Fruit fly (Drosophila melanogaster) whole organism, embryonic: Measurements from ENCODE around the gene CG13471.

ENCODE experiments used
- Atf-2 ChIP-seq: fragments of 200-800 bp; sonication (Bioruptor generic); optimal IDR thresholded peaks from 2 replicates; lab custom pipeline; 2016; ENCODE audit warnings: missing biosample characterization, missing genetic modification characterization
- C15 ChIP-seq: fragments of 200-800 bp; sonication (Bioruptor generic); IDR thresholded peaks from 3 replicates; pipeline ENCODE4 v1.3.6; 2022; ENCODE audit warnings: missing biosample characterization, missing genetic modification characterization
- CG16779 ChIP-seq: fragments of 200-800 bp; sonication (Bioruptor generic); IDR thresholded peaks from 2 replicates; pipeline ENCODE4 v1.3.6; 2022; ENCODE audit warnings: missing biosample characterization, missing genetic modification characterization
- CG17186 ChIP-seq: fragments of 200-800 bp; sonication (Bioruptor generic); optimal IDR thresholded peaks from 3 replicates; lab custom pipeline; 2017; ENCODE audit warnings: missing biosample characterization, missing genetic modification reagents, missing genetic modification characterization
- CG1792 ChIP-seq: fragments of 200-800 bp; sonication (Bioruptor generic); optimal IDR thresholded peaks from 2 replicates; lab custom pipeline; 2016; ENCODE audit warnings: missing biosample characterization, missing genetic modification characterization
- CG18011 ChIP-seq: fragments of 200-800 bp; sonication (Bioruptor generic); optimal IDR thresholded peaks from 2 replicates; lab custom pipeline; 2017; ENCODE audit warnings: missing biosample characterization, missing genetic modification characterization, mild to moderate bottlenecking, moderate library complexity, missing genotype
- CG18262 ChIP-seq: fragments of 200-800 bp; optimal IDR thresholded peaks from 3 replicates; lab custom pipeline; 2019; ENCODE audit warnings: missing biosample characterization, mild to moderate bottlenecking, missing genetic modification characterization, moderate library complexity
- CG1832 ChIP-seq: fragments of 200-800 bp; sonication (Bioruptor generic); optimal IDR thresholded peaks from 2 replicates; lab custom pipeline; 2017; ENCODE audit warnings: missing biosample characterization, mild to moderate bottlenecking, missing genetic modification characterization, inconsistent platforms
- CG18599 ChIP-seq: fragments of 200-800 bp; sonication (Bioruptor generic); optimal IDR thresholded peaks from 3 replicates; lab custom pipeline; 2017; ENCODE audit warnings: missing biosample characterization, missing genetic modification characterization, mild to moderate bottlenecking, moderate library complexity, missing genetic modification reagents
- CG3163 ChIP-seq: fragments of 200-800 bp; sonication (Bioruptor generic); optimal IDR thresholded peaks from 3 replicates; lab custom pipeline; 2016; ENCODE audit warnings: missing biosample characterization, missing genetic modification characterization
- CG3407 ChIP-seq: fragments of 200-800 bp; sonication (Bioruptor generic); optimal IDR thresholded peaks from 2 replicates; lab custom pipeline; 2018; ENCODE audit warnings: missing biosample characterization, mild to moderate bottlenecking, missing genetic modification characterization
- CG4730 ChIP-seq: fragments of 200-800 bp; sonication (Bioruptor generic); IDR thresholded peaks from 2 replicates; pipeline ENCODE4 v1.3.6; 2022; ENCODE audit warnings: missing biosample characterization, missing genetic modification characterization
- CG5180 ChIP-seq: fragments of 200-800 bp; sonication (Bioruptor generic); optimal IDR thresholded peaks from 3 replicates; lab custom pipeline; 2017; ENCODE audit warnings: missing biosample characterization, missing genetic modification characterization, mild to moderate bottlenecking, moderate library complexity, missing genetic modification reagents
- CG6175 ChIP-seq: fragments of 200-800 bp; sonication (Bioruptor generic); IDR thresholded peaks from 3 replicates; pipeline ENCODE4 v1.3.6; 2022; ENCODE audit warnings: missing biosample characterization, missing genetic modification characterization
- CG7786 ChIP-seq: fragments of 200-800 bp; sonication (Bioruptor generic); optimal IDR thresholded peaks from 2 replicates; lab custom pipeline; 2016; ENCODE audit warnings: missing biosample characterization, missing genetic modification characterization
- CG8290 ChIP-seq, 3 experiments: fragments of 200-800 bp; sonication (Bioruptor generic); optimal IDR thresholded peaks; 2 replicates each; lab custom pipeline; 2016 to 2019; ENCODE audit warnings: missing biosample characterization in 3 of 3, missing genetic modification characterization in 3 of 3, mild to moderate bottlenecking in 2 of 3, moderate library complexity in 1 of 3
- CrebB ChIP-seq: fragments of 200-800 bp; sonication (Bioruptor generic); optimal IDR thresholded peaks from 3 replicates; lab custom pipeline; 2018; ENCODE audit warnings: missing biosample characterization, mild to moderate bottlenecking, missing genetic modification characterization
- Dp ChIP-seq: fragments of 200-800 bp; sonication (Bioruptor generic); optimal IDR thresholded peaks from 2 replicates; lab custom pipeline; 2018; ENCODE audit warnings: missing biosample characterization, mild to moderate bottlenecking, missing genetic modification characterization, moderate library complexity
- Fer2 ChIP-seq: fragments of 200-800 bp; sonication (Bioruptor generic); optimal IDR thresholded peaks from 2 replicates; lab custom pipeline; 2018; ENCODE audit warnings: missing biosample characterization, mild to moderate bottlenecking, missing genetic modification characterization, moderate library complexity
- Fer3 ChIP-seq: fragments of 200-800 bp; sonication (Bioruptor generic); optimal IDR thresholded peaks from 2 replicates; lab custom pipeline; 2018; ENCODE audit warnings: missing biosample characterization, mild to moderate bottlenecking, missing genetic modification characterization, moderate library complexity
- HLHmδ ChIP-seq: fragments of 200-800 bp; sonication (Bioruptor generic); optimal IDR thresholded peaks from 2 replicates; lab custom pipeline; 2018; ENCODE audit warnings: missing biosample characterization, mild to moderate bottlenecking, missing genetic modification characterization, moderate library complexity
- HmgZ ChIP-seq: fragments of 200-800 bp; sonication (Bioruptor generic); optimal IDR thresholded peaks from 2 replicates; lab custom pipeline; 2018; ENCODE audit warnings: missing biosample characterization, mild to moderate bottlenecking, missing genetic modification characterization
- Lpt ChIP-seq: fragments of >200 bp; optimal IDR thresholded peaks from 2 replicates; lab custom pipeline; 2018; ENCODE audit warnings: missing biosample characterization, missing genetic modification characterization
- MBD-R2 ChIP-seq: fragments of 200-800 bp; sonication (Bioruptor generic); IDR thresholded peaks from 2 replicates; pipeline ENCODE4 v1.3.6; 2022; ENCODE audit warnings: missing biosample characterization, missing genetic modification characterization
- MTF-1 ChIP-seq: fragments of 200-800 bp; sonication (Bioruptor generic); optimal IDR thresholded peaks from 2 replicates; lab custom pipeline; 2018; ENCODE audit warnings: missing biosample characterization, mild to moderate bottlenecking, missing genetic modification characterization, borderline replicate concordance
- Nf-YA ChIP-seq: fragments of 200-800 bp; sonication (Bioruptor generic); IDR thresholded peaks from 2 replicates; pipeline ENCODE4 v1.3.6; 2022; ENCODE audit warnings: missing biosample characterization, missing genetic modification characterization
- NfI ChIP-seq: fragments of 200-800 bp; sonication (Bioruptor generic); optimal IDR thresholded peaks from 3 replicates; lab custom pipeline; 2018; ENCODE audit warnings: missing biosample characterization, mild to moderate bottlenecking, missing genetic modification characterization, moderate library complexity
- Opbp ChIP-seq: fragments of 200-800 bp; sonication (Bioruptor generic); IDR thresholded peaks from 3 replicates; pipeline ENCODE4 v1.3.6; 2022; ENCODE audit warnings: missing biosample characterization, missing genetic modification characterization; ENCODE audit not compliant: partially characterized antibody
- PHDP ChIP-seq: fragments of 200-800 bp; sonication (Bioruptor generic); optimal IDR thresholded peaks from 3 replicates; lab custom pipeline; 2018; ENCODE audit warnings: missing biosample characterization, mild to moderate bottlenecking, missing genetic modification characterization, moderate library complexity
- Rx ChIP-seq: fragments of 200-800 bp; sonication (Bioruptor generic); IDR thresholded peaks from 2 replicates; pipeline ENCODE4 v1.3.6; 2022; ENCODE audit warnings: missing biosample characterization, missing genetic modification characterization
- Sox102F ChIP-seq: fragments of 200-800 bp; sonication (Bioruptor generic); optimal IDR thresholded peaks from 2 replicates; lab custom pipeline; 2018; ENCODE audit warnings: missing biosample characterization, mild to moderate bottlenecking, missing genetic modification characterization, moderate library complexity
- Sry-δ ChIP-seq: fragments of 200-800 bp; sonication (Bioruptor generic); optimal IDR thresholded peaks from 2 replicates; lab custom pipeline; 2016; ENCODE audit warnings: missing biosample characterization, missing genetic modification characterization
- TFAM ChIP-seq: fragments of 200-800 bp; sonication (Bioruptor generic); optimal IDR thresholded peaks from 2 replicates; lab custom pipeline; 2017; ENCODE audit warnings: missing biosample characterization, missing genetic modification characterization, inconsistent platforms
- Xrp1 ChIP-seq: fragments of 200-800 bp; sonication (Bioruptor generic); IDR thresholded peaks from 2 replicates; pipeline ENCODE4 v1.3.6; 2022; ENCODE audit warnings: missing biosample characterization, missing genetic modification characterization
- YL-1 ChIP-seq: fragments of 200-800 bp; sonication (Bioruptor generic); optimal IDR thresholded peaks from 3 replicates; lab custom pipeline; 2017; ENCODE audit warnings: missing biosample characterization, mild to moderate bottlenecking, missing genetic modification characterization
- ab ChIP-seq: fragments of 200-800 bp; sonication (Bioruptor generic); optimal IDR thresholded peaks from 2 replicates; lab custom pipeline; 2016; ENCODE audit warnings: missing biosample characterization, missing genetic modification characterization
- abd-A ChIP-seq: fragments of 200-800 bp; sonication (Bioruptor generic); optimal IDR thresholded peaks from 3 replicates; lab custom pipeline; 2019; ENCODE audit warnings: missing biosample characterization, mild to moderate bottlenecking, missing genetic modification characterization, moderate library complexity
- bowl ChIP-seq: fragments of 200-800 bp; sonication (Bioruptor generic); IDR thresholded peaks from 2 replicates; pipeline ENCODE4 v1.3.6; 2022; ENCODE audit warnings: missing biosample characterization, missing genetic modification characterization
- cad ChIP-seq: fragments of >200 bp; optimal IDR thresholded peaks from 2 replicates; lab custom pipeline; 2017; ENCODE audit warnings: missing biosample characterization, missing genetic modification characterization
- dmrt11E ChIP-seq: fragments of 200-800 bp; sonication (Bioruptor generic); optimal IDR thresholded peaks from 3 replicates; lab custom pipeline; 2018; ENCODE audit warnings: missing biosample characterization, mild to moderate bottlenecking, missing genetic modification characterization, moderate library complexity
- fd102C ChIP-seq: fragments of 200-800 bp; sonication (Bioruptor generic); optimal IDR thresholded peaks from 2 replicates; lab custom pipeline; 2018; ENCODE audit warnings: missing biosample characterization, mild to moderate bottlenecking, missing genetic modification characterization, moderate library complexity
- gsb ChIP-seq: fragments of 200-800 bp; sonication (Bioruptor generic); IDR thresholded peaks from 2 replicates; pipeline ENCODE4 v1.3.6; 2022; ENCODE audit warnings: missing biosample characterization, missing genetic modification characterization
- h ChIP-seq: fragments of >200 bp; optimal IDR thresholded peaks from 2 replicates; lab custom pipeline; 2017
- hb ChIP-seq: fragments of 200-800 bp; sonication (Bioruptor generic); IDR thresholded peaks from 3 replicates; pipeline ENCODE4 v1.3.6; 2022; ENCODE audit warnings: missing biosample characterization, missing genetic modification characterization; ENCODE audit not compliant: partially characterized antibody
- jing ChIP-seq: fragments of 200-800 bp; sonication (Bioruptor generic); optimal IDR thresholded peaks from 2 replicates; lab custom pipeline; 2018; ENCODE audit warnings: missing biosample characterization, mild to moderate bottlenecking, missing genetic modification characterization
- kay ChIP-seq: fragments of 200-800 bp; sonication (Bioruptor generic); optimal IDR thresholded peaks from 2 replicates; lab custom pipeline; 2016; ENCODE audit warnings: missing biosample characterization, missing genetic modification characterization
- mld ChIP-seq: fragments of 200-800 bp; sonication (Bioruptor generic); IDR thresholded peaks from 3 replicates; pipeline ENCODE4 v1.3.6; 2022; ENCODE audit warnings: missing biosample characterization, missing genetic modification characterization; ENCODE audit not compliant: partially characterized antibody
- pzg ChIP-seq: fragments of 200-800 bp; sonication (Bioruptor generic); optimal IDR thresholded peaks from 3 replicates; lab custom pipeline; 2018; ENCODE audit warnings: missing biosample characterization, mild to moderate bottlenecking, missing genetic modification characterization, moderate library complexity
- vnd ChIP-seq: fragments of 200-800 bp; sonication (Bioruptor generic); IDR thresholded peaks from 3 replicates; pipeline ENCODE4 v1.3.6; 2022; ENCODE audit warnings: missing biosample characterization, missing genetic modification characterization; ENCODE audit not compliant: partially characterized antibody

CG13471 gene

DNA sequence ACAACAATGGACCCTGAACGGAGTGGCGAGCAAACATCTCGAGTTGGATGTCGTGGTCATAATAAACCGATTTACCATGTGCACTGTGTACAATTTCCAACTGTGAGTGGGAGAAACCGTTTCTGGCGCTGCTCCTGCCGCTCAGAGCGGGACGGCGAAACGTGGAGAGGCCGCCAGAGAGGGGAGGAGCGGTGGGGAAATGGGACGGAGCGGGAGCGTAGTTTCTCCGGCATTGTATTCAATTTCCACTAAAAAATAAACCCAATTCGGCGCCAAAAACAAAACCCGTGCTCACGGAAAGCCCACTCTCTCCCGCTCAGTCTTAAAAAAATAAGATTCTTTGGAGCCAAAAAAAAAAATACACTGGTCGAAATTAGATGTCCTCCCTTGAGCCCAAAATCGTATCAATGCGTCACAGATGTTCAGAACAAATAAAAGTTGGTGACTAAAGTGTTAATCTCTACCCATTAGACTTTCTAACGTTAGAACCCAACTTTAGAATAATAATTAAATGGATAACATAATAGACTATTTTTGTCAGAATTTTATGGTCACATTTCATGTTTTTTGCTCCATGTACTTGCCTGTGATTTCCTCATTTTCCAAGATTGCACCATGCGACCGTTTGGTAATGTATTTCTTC, 26.8 kb upstream of the CG13471 start (continued):
- no peak for TF ChIP-seq TFAM (GFP tag; lab: Kevin White, UChicago)
- peak; percentile 30 for TF ChIP-seq CG18011 (GFP tag; lab: Kevin White, UChicago)
- peak; percentile 42 for TF ChIP-seq HmgZ (tag; lab: Kevin White, UChicago)
- TF ChIP-seq CG3163 (GFP tag; lab: Kevin White, UChicago) = peak; percentile 71
- TF ChIP-seq abd-A (tag; lab: Kevin White, UChicago) = no peak
- no peak; the same call in 1 of the 2 replicates for TF ChIP-seq MBD-R2 (GFP tag; lab: Robert Waterston, UW)
- TF ChIP-seq CG3407 (GFP tag; lab: Kevin White, UChicago) = peak; percentile 60
- peak; percentile 62 for TF ChIP-seq CG18262 (tag; lab: Kevin White, UChicago)
- TF ChIP-seq ab (GFP tag; lab: Kevin White, UChicago) = peak; percentile 66
- peak; percentile 78 for TF ChIP-seq Xrp1 (GFP tag; lab: Robert Waterston, UW)
- TF ChIP-seq YL-1 (GFP tag; lab: Kevin White, UChicago) = no peak
- peak; percentile 7 for TF ChIP-seq Fer2 (tag; lab: Kevin White, UChicago)
- TF ChIP-seq C15 (GFP tag; lab: Robert Waterston, UW) = no peak
- peak; percentile 34 for TF ChIP-seq Atf-2 (GFP tag; lab: Kevin White, UChicago)
- no peak for TF ChIP-seq hb (GFP tag; lab: Robert Waterston, UW)
- TF ChIP-seq CG1792 = peak; percentile 51
- TF ChIP-seq Fer3 (tag; lab: Kevin White, UChicago) = peak; percentile 71
- no peak for TF ChIP-seq Lpt (GFP tag; lab: Kevin White, UChicago)
- TF ChIP-seq fd102C (GFP tag; lab: Kevin White, UChicago) = no peak
- TF ChIP-seq jing = peak; percentile 47
- no peak for TF ChIP-seq CG1832 (GFP tag; lab: Kevin White, UChicago)
- TF ChIP-seq CG8290 (GFP tag; optimal IDR thresholded peaks at IDR 0.05; lab: Kevin White, UChicago) = peak; percentile 2
- peak in 1 of 2 experiments; percentile 64 for TF ChIP-seq CG8290 (tag; optimal IDR thresholded peaks at IDR 0.05; lab: Kevin White, UChicago)
- no peak for TF ChIP-seq vnd
- TF ChIP-seq CrebB (tag; lab: Kevin White, UChicago) = no peak
- no peak for TF ChIP-seq Nf-YA (GFP tag; lab: Robert Waterston, UW)
- peak; percentile 21 for TF ChIP-seq MTF-1 (GFP tag; lab: Kevin White, UChicago)
- TF ChIP-seq CG16779 (GFP tag; lab: Robert Waterston, UW) = 0 out of 2 replicates have a peak, but pooled peaks have one; percentile 56
- TF ChIP-seq gsb (GFP tag; lab: Robert Waterston, UW) = no peak
- peak; percentile 56 for TF ChIP-seq dmrt11E (tag; lab: Kevin White, UChicago)
- peak; percentile 59 for TF ChIP-seq kay (GFP tag; lab: Kevin White, UChicago)
- TF ChIP-seq h (lab: Kevin White, UChicago) = no peak
- TF ChIP-seq Rx = peak; percentile 26; the same call in 1 of the 2 replicates
- TF ChIP-seq CG4730 (GFP tag; lab: Robert Waterston, UW) = peak; percentile 36; the same call in 1 of the 2 replicates
- peak; percentile 70 for TF ChIP-seq CG7786 (GFP tag; lab: Kevin White, UChicago)
- TF ChIP-seq Opbp (GFP tag; lab: Robert Waterston, UW) = peak; percentile 44; the same call in 1 of the 3 replicates
- TF ChIP-seq CG5180 (GFP tag; lab: Kevin White, UChicago) = peak; percentile 44
- TF ChIP-seq mld = 0 out of 3 replicates have a peak, but pooled peaks have one; percentile 55
- TF ChIP-seq HLHmδ (GFP tag; lab: Kevin White, UChicago) = no peak
- TF ChIP-seq cad (GFP tag; lab: Kevin White, UChicago) = no peak
- TF ChIP-seq CG17186 (GFP tag; lab: Kevin White, UChicago) = no peak
- peak; percentile 66 for TF ChIP-seq CG18599 (GFP tag; lab: Kevin White, UChicago)
- peak; percentile 58 for TF ChIP-seq NfI (GFP tag; lab: Kevin White, UChicago)
- no peak for TF ChIP-seq CG6175 (GFP tag; lab: Robert Waterston, UW)
- TF ChIP-seq Dp (GFP tag; lab: Kevin White, UChicago) = peak; percentile 6
- TF ChIP-seq Sry-δ = peak; percentile 0
- TF ChIP-seq Sox102F (GFP tag; lab: Kevin White, UChicago) = peak; percentile 81
- TF ChIP-seq PHDP (tag; lab: Kevin White, UChicago) = peak; percentile 81
- no peak for TF ChIP-seq bowl (GFP tag; lab: Robert Waterston, UW)
- TF ChIP-seq pzg (GFP tag; lab: Kevin White, UChicago) = no peak
